Worm (Caenorhabditis elegans) whole organism, late embryonic: ENCODE results near the gene Y42A5A.5.

Experiments used
- K09A11.1 ChIP-seq: sonication (generic microtip); optimal IDR thresholded peaks from 2 replicates; lab custom pipeline; 2017; ENCODE audit warnings: antibody characterized with exemption, mild to moderate bottlenecking, missing genetic modification characterization, missing compliant biosample characterization; ENCODE audit not compliant: insufficient read depth
- ama-1 ChIP-seq: fragments of 150-350 bp; optimal IDR thresholded peaks from 2 replicates; lab custom pipeline; 2014
- ceh-18 ChIP-seq: sonication (generic microtip); optimal IDR thresholded peaks from 2 replicates; lab custom pipeline; 2016; ENCODE audit warnings: missing genetic modification characterization, missing compliant biosample characterization
- ceh-19 ChIP-seq: fragments of 200-800 bp; sonication (Bioruptor generic); optimal IDR thresholded peaks from 2 replicates; lab custom pipeline; 2018; ENCODE audit warnings: mild to moderate bottlenecking, missing genetic modification characterization, missing compliant biosample characterization
- che-1 ChIP-seq: sonication (generic microtip); optimal IDR thresholded peaks from 2 replicates; lab custom pipeline; 2016; ENCODE audit warnings: mild to moderate bottlenecking, missing genetic modification characterization, missing compliant biosample characterization
- dmd-4 ChIP-seq: sonication (generic microtip); optimal IDR thresholded peaks from 2 replicates; lab custom pipeline; 2016; ENCODE audit warnings: borderline replicate concordance, missing genetic modification characterization, missing compliant biosample characterization
- elt-2 ChIP-seq: sonication (generic microtip); optimal IDR thresholded peaks from 2 replicates; lab custom pipeline; 2016; ENCODE audit warnings: missing genetic modification reagents, missing genetic modification characterization, missing compliant biosample characterization
- lim-6 ChIP-seq: sonication (generic microtip); optimal IDR thresholded peaks from 2 replicates; lab custom pipeline; 2016; ENCODE audit warnings: missing genetic modification characterization, missing compliant biosample characterization
- npax-4 ChIP-seq: sonication (generic microtip); optimal IDR thresholded peaks from 2 replicates; lab custom pipeline; 2016; ENCODE audit warnings: missing genetic modification characterization, missing compliant biosample characterization

DNA sequence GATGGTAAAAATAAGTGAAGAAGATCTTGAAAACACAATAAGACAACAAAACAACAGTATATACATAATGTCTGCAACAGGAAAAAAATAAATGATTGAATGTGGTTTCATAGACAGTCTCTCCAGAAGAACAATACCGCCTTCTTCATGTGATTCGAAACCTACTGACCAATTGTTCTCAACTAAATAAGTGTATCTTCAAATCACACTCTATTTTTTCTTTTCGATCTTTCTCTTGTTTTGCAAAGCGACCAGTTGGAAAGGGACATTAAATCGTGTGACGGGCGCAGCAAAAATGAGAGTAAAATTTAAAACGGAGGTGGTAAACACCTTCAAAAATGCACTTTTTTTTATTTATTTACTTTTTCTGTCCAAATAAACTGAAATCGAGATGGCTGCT, 47.7 kb downstream of the Y42A5A.5 start:
- TF ChIP-seq ama-1 (lab: Kevin White, UChicago): no peak
- no peak for TF ChIP-seq npax-4 (tag; lab: Kevin White, UChicago)
- no peak for TF ChIP-seq K09A11.1
- no peak for TF ChIP-seq ceh-18 (tag; lab: Kevin White, UChicago)
- no peak for TF ChIP-seq dmd-4 (tag; lab: Kevin White, UChicago)
- TF ChIP-seq elt-2: no peak
- TF ChIP-seq ceh-19: no peak
- no peak for TF ChIP-seq lim-6 (tag; lab: Kevin White, UChicago)
- TF ChIP-seq che-1: no peak
